Fruit fly (Drosophila melanogaster) whole organism: ENCODE measurements around the gene CG17233.

Experiments
- CG8478 ChIP-seq: fragments of >200 bp; optimal IDR thresholded peaks from 2 replicates; lab custom pipeline; 2018; ENCODE audit warnings: inconsistent platforms
- Dll ChIP-seq: fragments of >200 bp; optimal IDR thresholded peaks from 2 replicates; lab custom pipeline; 2017
- EcR ChIP-seq, 2 experiments: fragments of >200 bp; optimal IDR thresholded peaks; 2 replicates each; lab custom pipeline; 2017; ENCODE audit warnings: missing biosample characterization in 2 of 2, missing genetic modification characterization in 2 of 2, missing genetic modification reagents in 2 of 2
- psq ChIP-seq: fragments of >200 bp; optimal IDR thresholded peaks from 2 replicates; lab custom pipeline; 2017

DNA sequence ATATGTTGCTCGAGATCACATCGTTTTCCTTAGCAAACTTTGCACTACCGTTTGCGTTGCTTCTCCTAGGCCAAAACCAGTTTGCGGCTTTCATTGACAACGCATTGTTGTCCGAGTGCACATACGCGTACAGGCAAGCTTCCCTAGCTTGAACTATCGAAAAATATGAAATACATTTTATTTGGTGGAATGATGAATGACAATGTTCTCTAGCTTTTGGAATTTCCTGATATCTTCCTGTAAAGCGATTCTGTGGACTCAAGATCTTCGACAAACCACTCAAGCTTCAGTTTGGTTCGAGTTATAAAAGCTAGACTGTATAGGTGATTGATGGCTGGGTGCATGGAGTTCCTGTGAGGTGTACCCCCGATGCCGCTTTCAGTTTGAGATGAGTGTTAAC lies 45.8 kb downstream of the CG17233 start:
- TF ChIP-seq psq (lab: Kevin White, UChicago) (no peak), CG8478 (lab: Kevin White, UChicago) (no peak), EcR (GFP tag; optimal IDR thresholded peaks at IDR 0.05; lab: Kevin White, UChicago) (no peak), Dll (lab: Kevin White, UChicago) (no peak)
